Worm (Caenorhabditis elegans): ENCODE data around the gene rer-1.

rer-1 gene

ce11 chrII:8769375-8769774 lies 41.8 kb upstream of the rer-1 start (continued):
- TF ChIP-seq lag-1 (GFP tag; IDR thresholded peaks at IDR 0.05): no peak
- TF ChIP-seq unc-62 (GFP tag; optimal IDR thresholded peaks at IDR 0.05): no peak

ce11 chrII:8770675-8771074 lies 40.5 kb upstream of the rer-1 start, which contains the start of gene let-19:
Gene let-19 (plus strand): TSS chrII:8770975.
- no peak for TF ChIP-seq ceh-91 (GFP tag; IDR thresholded peaks at IDR 0.05)

- TF ChIP-seq snpc-3.4 (tag; optimal IDR thresholded peaks at IDR 0.05): no peak
- no peak for TF ChIP-seq F10E7.11 (tag; optimal IDR thresholded peaks at IDR 0.05)
- no peak for TF ChIP-seq xnd-1 (tag; optimal IDR thresholded peaks at IDR 0.05)
- TF ChIP-seq ztf-28 (GFP tag; IDR thresholded peaks at IDR 0.05): no peak
- no peak for TF ChIP-seq tbx-9 (tag; optimal IDR thresholded peaks at IDR 0.05; ENCODE audit: borderline replicate concordance)
- TF ChIP-seq nhr-120 (GFP tag; IDR thresholded peaks at IDR 0.05): no peak
- TF ChIP-seq lir-1 (GFP tag; conservative IDR thresholded peaks at IDR 0.05): no peak
- no peak for TF ChIP-seq madf-8 (GFP tag; conservative IDR thresholded peaks at IDR 0.05)
- TF ChIP-seq egrh-3 (GFP tag; IDR thresholded peaks at IDR 0.05): no peak
Measured at ce11 chrII:8776504-8776903, 34.7 kb upstream of the rer-1 start.

- TF ChIP-seq die-1 (tag; optimal IDR thresholded peaks at IDR 0.05): no peak
- no peak for TF ChIP-seq mxl-1 (tag; optimal IDR thresholded peaks at IDR 0.05)
- TF ChIP-seq cebp-2 (GFP tag; IDR thresholded peaks at IDR 0.05): no peak
- TF ChIP-seq let-526 (GFP tag; IDR thresholded peaks at IDR 0.05): no peak
- no peak for TF ChIP-seq F39B2.1 (GFP tag; IDR thresholded peaks at IDR 0.05)
- no peak for TF ChIP-seq fkh-3 (tag; optimal IDR thresholded peaks at IDR 0.05)
- no peak for TF ChIP-seq xnd-1 (tag; optimal IDR thresholded peaks at IDR 0.05)
- no peak for TF ChIP-seq nhr-179 (tag; optimal IDR thresholded peaks at IDR 0.05)
- TF ChIP-seq lag-1 (GFP tag; IDR thresholded peaks at IDR 0.05): no peak
- TF ChIP-seq hrde-1 (tag; optimal IDR thresholded peaks at IDR 0.05; ENCODE audit: borderline replicate concordance): no peak
- no peak for TF ChIP-seq hmg-1.2 (GFP tag; IDR thresholded peaks at IDR 0.05)
Measured at ce11 chrII:8783451-8783967, 27.7 kb upstream of the rer-1 start, which contains the start of gene sgn-1. Gene sgn-1 (minus strand): TSS chrII:8783670.

- peak; percentile 21 for TF ChIP-seq nhr-80 (tag; optimal IDR thresholded peaks at IDR 0.05)
- no peak for TF ChIP-seq nhr-120 (GFP tag; IDR thresholded peaks at IDR 0.05)
- TF ChIP-seq nfyb-1 (GFP tag; IDR thresholded peaks at IDR 0.05): peak; percentile 61; the same call in 1 of the 2 replicates
- TF ChIP-seq madf-3 (GFP tag; IDR thresholded peaks at IDR 0.05): no peak
- TF ChIP-seq Y56A3A.18 (GFP tag; IDR thresholded peaks at IDR 0.05): no peak
- TF ChIP-seq cebp-1 (GFP tag; IDR thresholded peaks at IDR 0.05): no peak
- TF ChIP-seq cebp-1 (tag; optimal IDR thresholded peaks at IDR 0.05): peak; percentile 50
- no peak for TF ChIP-seq mxl-1 (tag; optimal IDR thresholded peaks at IDR 0.05)
- TF ChIP-seq nhr-90 (tag; optimal IDR thresholded peaks at IDR 0.05): no peak
- TF ChIP-seq madf-10 (tag; optimal IDR thresholded peaks at IDR 0.05): peak; percentile 88
- no peak for TF ChIP-seq K11D2.4 (GFP tag; IDR thresholded peaks at IDR 0.05)
- no peak for TF ChIP-seq ztf-6 (GFP tag; IDR thresholded peaks at IDR 0.05)
- TF ChIP-seq ama-1 (optimal IDR thresholded peaks at IDR 0.05): peak; percentile 81
- TF ChIP-seq ama-1 (GFP tag; optimal IDR thresholded peaks at IDR 0.05): no peak
- no peak for TF ChIP-seq B0019.2 (GFP tag; conservative IDR thresholded peaks at IDR 0.05)
- TF ChIP-seq dox-1 (GFP tag; IDR thresholded peaks at IDR 0.05): peak; percentile 40; the same call in 1 of the 2 replicates
- peak; percentile 92 for TF ChIP-seq zfh-2 (GFP tag; conservative IDR thresholded peaks at IDR 0.05)
- TF ChIP-seq let-607 (tag; optimal IDR thresholded peaks at IDR 0.05): peak in 1 of 2 experiments; percentile 29
- TF ChIP-seq attf-5 (GFP tag; optimal IDR thresholded peaks at IDR 0.05): peak; percentile 27
- TF ChIP-seq K12H6.12 (tag; optimal IDR thresholded peaks at IDR 0.05): peak; percentile 11
- peak; percentile 4; the same call in 1 of the 2 replicates for TF ChIP-seq hmg-1.2 (GFP tag; IDR thresholded peaks at IDR 0.05)
- peak; percentile 24 for TF ChIP-seq ceh-27 (GFP tag; optimal IDR thresholded peaks at IDR 0.05)
- TF ChIP-seq mcd-1 (GFP tag; IDR thresholded peaks at IDR 0.05): peak; percentile 34; the same call in 1 of the 2 replicates
Measured at ce11 chrII:8784235-8784928, 26.8 kb upstream of the rer-1 start.
